Worm (Caenorhabditis elegans) whole organism, midembryonic: ENCODE results near the gene D1054.8.

Experiments
- cog-1 ChIP-seq: sonication (generic microtip); optimal IDR thresholded peaks from 2 replicates; lab custom pipeline; 2016; ENCODE audit warnings: missing genetic modification characterization, missing compliant biosample characterization
- flt-1 ChIP-seq: fragments of 200-800 bp; sonication (Bioruptor generic); IDR thresholded peaks from 2 replicates; pipeline ENCODE4 v1.3.6; 2022; ENCODE audit warnings: missing genetic modification characterization, missing compliant biosample characterization
- med-1 ChIP-seq: sonication (generic microtip); optimal IDR thresholded peaks from 2 replicates; lab custom pipeline; 2017; ENCODE audit warnings: missing genetic modification characterization, mild to moderate bottlenecking, missing compliant biosample characterization, antibody characterized with exemption, missing genetic modification reagents; ENCODE audit not compliant: insufficient read depth

DNA sequence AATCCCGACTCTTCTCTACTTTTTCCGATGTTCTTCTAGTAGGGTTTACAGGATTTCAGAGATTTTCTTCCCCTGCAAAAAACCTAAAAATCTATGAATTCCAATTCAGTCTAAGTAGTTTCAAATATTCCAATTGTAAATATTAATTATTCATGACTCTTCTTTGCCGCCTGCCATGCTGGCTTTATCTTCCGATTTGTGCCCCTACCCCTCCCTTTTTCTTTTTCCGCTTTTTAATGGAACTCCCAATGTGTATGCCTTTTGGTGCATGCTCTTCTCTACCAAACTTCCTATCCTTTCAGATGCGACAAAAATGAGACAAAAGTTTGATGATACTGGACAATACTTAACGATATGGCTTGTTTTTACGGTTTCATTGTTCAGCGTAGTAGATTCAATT, 40.6 kb downstream of the D1054.8 start, which contains the start of gene nrx-1:
- TF ChIP-seq cog-1 (tag; lab: Kevin White, UChicago) (no peak), med-1 (GFP tag; lab: Kevin White, UChicago) (no peak), flt-1 (GFP tag; lab: Robert Waterston, UW) (no peak)
